Worm (Caenorhabditis elegans) whole organism, L1 larva: ENCODE results near the gene T26A5.2.

Experiments
- ama-1 ChIP-seq: fragments of 150-350 bp; optimal IDR thresholded peaks from 2 replicates; lab custom pipeline; 2014
- blmp-1 ChIP-seq: fragments of 150-350 bp; optimal IDR thresholded peaks from 2 replicates; lab custom pipeline; 2014; ENCODE audit warnings: missing biosample characterization, missing genetic modification characterization
- ceh-82 ChIP-seq, 3 experiments: fragments of 150-350 bp in 1 of 3; sonication (generic microtip) in 2 of 3; optimal IDR thresholded peaks; 2 replicates each; lab custom pipeline; 2014 to 2017; ENCODE audit warnings: missing biosample characterization in 3 of 3, missing genetic modification characterization in 3 of 3
- fkh-8 ChIP-seq: sonication (generic microtip); optimal IDR thresholded peaks from 2 replicates; lab custom pipeline; 2016; ENCODE audit warnings: mild to moderate bottlenecking, missing genetic modification characterization, missing compliant biosample characterization
- fos-1 ChIP-seq: fragments of 150-350 bp; optimal IDR thresholded peaks from 2 replicates; lab custom pipeline; 2014; ENCODE audit warnings: missing biosample characterization, missing genetic modification characterization
- lin-13 ChIP-seq: fragments of 150-350 bp; optimal IDR thresholded peaks from 2 replicates; lab custom pipeline; 2014; ENCODE audit warnings: missing biosample characterization, missing genetic modification reagents, missing genetic modification characterization
- mep-1 ChIP-seq: fragments of 150-350 bp; optimal IDR thresholded peaks from 2 replicates; lab custom pipeline; 2014; ENCODE audit warnings: missing biosample characterization, missing genetic modification characterization
- nhr-77 ChIP-seq: fragments of 150-350 bp; optimal IDR thresholded peaks from 2 replicates; lab custom pipeline; 2014; ENCODE audit warnings: missing biosample characterization, missing genetic modification characterization
- snpc-4 ChIP-seq: fragments of 150-350 bp; optimal IDR thresholded peaks from 2 replicates; lab custom pipeline; 2014; ENCODE audit warnings: missing biosample characterization, missing genetic modification characterization
- sptf-1 ChIP-seq: fragments of 150-350 bp; optimal IDR thresholded peaks from 2 replicates; lab custom pipeline; 2014; ENCODE audit warnings: missing biosample characterization, missing genetic modification characterization
- tbx-2 ChIP-seq: sonication (generic microtip); optimal IDR thresholded peaks from 2 replicates; lab custom pipeline; 2016; ENCODE audit warnings: missing genetic modification characterization, missing compliant biosample characterization
- unc-130 ChIP-seq: fragments of 150-350 bp; optimal IDR thresholded peaks from 2 replicates; lab custom pipeline; 2017; ENCODE audit warnings: missing biosample characterization, missing genetic modification characterization, inconsistent platforms
- unc-62 ChIP-seq: fragments of 150-350 bp; optimal IDR thresholded peaks from 2 replicates; lab custom pipeline; 2014; ENCODE audit warnings: missing biosample characterization, missing genetic modification reagents, missing genetic modification characterization

ce11 chrIII:6439854-6440253 lies 27.3 kb upstream of the T26A5.2 start:
- no peak for TF ChIP-seq fos-1 (tag; lab: Kevin White, UChicago)
- TF ChIP-seq fkh-8 = no peak
- TF ChIP-seq unc-130 = no peak
- TF ChIP-seq unc-62 = no peak
- no peak for TF ChIP-seq sptf-1 (tag; lab: Kevin White, UChicago)
- no peak for TF ChIP-seq ama-1
- TF ChIP-seq tbx-2 (tag; lab: Kevin White, UChicago) = no peak
- TF ChIP-seq snpc-4 = no peak
- TF ChIP-seq nhr-77 (tag; lab: Kevin White, UChicago) = no peak
- no peak for TF ChIP-seq ceh-82 (tag; optimal IDR thresholded peaks at IDR 0.05; lab: Kevin White, UChicago)
- no peak for TF ChIP-seq blmp-1 (tag; lab: Kevin White, UChicago)
- no peak for TF ChIP-seq mep-1
- no peak for TF ChIP-seq lin-13 (GFP tag; lab: Kevin White, UChicago)
